Fruit fly (Drosophila melanogaster): ENCODE measurements around the gene CG15406.

- TF ChIP-seq CG32121 (GFP tag; IDR thresholded peaks at IDR 0.05) (no peak), CG12605 (GFP tag; IDR thresholded peaks at IDR 0.05) (no peak), CG14655 (GFP tag; optimal IDR thresholded peaks at IDR 0.05) (no peak), CG4496 (GFP tag; IDR thresholded peaks at IDR 0.05) (peak; percentile 39; the same call in 1 of the 3 replicates), rn (GFP tag; IDR thresholded peaks at IDR 0.05) (no peak), CG10348 (GFP tag; IDR thresholded peaks at IDR 0.05) (no peak), Ets98B (GFP tag; IDR thresholded peaks at IDR 0.05) (no peak), CG9948 (tag; optimal IDR thresholded peaks at IDR 0.05) (no peak)
Observed at dm6 chr2L:3330628-3331027, 21.6 kb downstream of the CG15406 start, which contains the start of gene CG3285.

Data from whole organism, pupa.